Fruit fly (Drosophila melanogaster) whole organism, embryonic: Measurements from ENCODE around the gene Npc2f.
A peak's percentile ranks its signal among the peaks of the same experiment; 100 is the strongest.

ENCODE experiments used
- BtbVII ChIP-seq: fragments of 200-800 bp; sonication (Bioruptor generic); optimal IDR thresholded peaks from 3 replicates; lab custom pipeline; 2017; ENCODE audit warnings: missing biosample characterization, mild to moderate bottlenecking, missing genetic modification characterization
- CG10267 ChIP-seq: fragments of 200-800 bp; sonication (Bioruptor generic); optimal IDR thresholded peaks from 2 replicates; lab custom pipeline; 2018; ENCODE audit warnings: missing biosample characterization, mild to moderate bottlenecking, missing genetic modification characterization, moderate library complexity
- CG11247 ChIP-seq: fragments of 200-800 bp; sonication (Bioruptor generic); IDR thresholded peaks from 2 replicates; pipeline ENCODE4 v1.3.6; 2022; ENCODE audit warnings: missing biosample characterization, missing genetic modification characterization
- CG11723 ChIP-seq: fragments of 200-800 bp; sonication (Bioruptor generic); optimal IDR thresholded peaks from 2 replicates; lab custom pipeline; 2017; ENCODE audit warnings: missing biosample characterization, mild to moderate bottlenecking, missing genetic modification characterization
- CG12744 ChIP-seq: fragments of 200-800 bp; sonication (Bioruptor generic); optimal IDR thresholded peaks from 2 replicates; lab custom pipeline; 2016; ENCODE audit warnings: missing biosample characterization, missing genetic modification characterization
- CG13775 ChIP-seq: fragments of 200-800 bp; sonication (Bioruptor generic); optimal IDR thresholded peaks from 3 replicates; lab custom pipeline; 2017; ENCODE audit warnings: missing biosample characterization, mild to moderate bottlenecking, missing genetic modification characterization
- CG17385 ChIP-seq: fragments of 200-800 bp; sonication (Bioruptor generic); optimal IDR thresholded peaks from 3 replicates; lab custom pipeline; 2018; ENCODE audit warnings: missing biosample characterization, mild to moderate bottlenecking, missing genetic modification characterization
- CG2712 ChIP-seq: fragments of 200-800 bp; optimal IDR thresholded peaks from 3 replicates; lab custom pipeline; 2019; ENCODE audit warnings: missing biosample characterization, mild to moderate bottlenecking, missing genetic modification characterization, moderate library complexity
- CG30020 ChIP-seq: fragments of 200-800 bp; optimal IDR thresholded peaks from 2 replicates; lab custom pipeline; 2019; ENCODE audit warnings: missing biosample characterization, mild to moderate bottlenecking, missing genetic modification characterization, moderate library complexity
- CG31441 ChIP-seq: fragments of 200-800 bp; sonication (Bioruptor generic); IDR thresholded peaks from 2 replicates; pipeline ENCODE4 v1.3.6; 2022; ENCODE audit warnings: missing biosample characterization, missing genetic modification characterization
- CG42726 ChIP-seq: fragments of 200-800 bp; sonication (Bioruptor generic); IDR thresholded peaks from 2 replicates; pipeline ENCODE4 v1.3.6; 2022; ENCODE audit warnings: missing biosample characterization, missing genetic modification characterization; ENCODE audit not compliant: partially characterized antibody
- CG4424 ChIP-seq: fragments of 200-800 bp; sonication (Bioruptor generic); optimal IDR thresholded peaks from 3 replicates; lab custom pipeline; 2016; ENCODE audit warnings: missing biosample characterization, missing genetic modification characterization
- CG6765 ChIP-seq: fragments of 200-800 bp; sonication (Bioruptor generic); optimal IDR thresholded peaks from 3 replicates; lab custom pipeline; 2017; ENCODE audit warnings: missing biosample characterization, mild to moderate bottlenecking, missing genetic modification characterization
- CG6854 ChIP-seq: fragments of 200-800 bp; sonication (Bioruptor generic); optimal IDR thresholded peaks from 3 replicates; lab custom pipeline; 2017; ENCODE audit warnings: missing biosample characterization, mild to moderate bottlenecking, missing genetic modification characterization
- CG8089 ChIP-seq: fragments of 200-800 bp; sonication (Bioruptor generic); optimal IDR thresholded peaks from 3 replicates; lab custom pipeline; 2016; ENCODE audit warnings: missing biosample characterization, missing genetic modification characterization
- CG9215 ChIP-seq: fragments of 200-800 bp; sonication (Bioruptor generic); IDR thresholded peaks from 2 replicates; pipeline ENCODE4 v1.3.6; 2022; ENCODE audit warnings: missing biosample characterization, missing genetic modification characterization
- CG9797 ChIP-seq: fragments of 200-800 bp; sonication (Bioruptor generic); optimal IDR thresholded peaks from 3 replicates; lab custom pipeline; 2018; ENCODE audit warnings: missing biosample characterization, mild to moderate bottlenecking, missing genetic modification characterization
- CG9876 ChIP-seq: fragments of 200-800 bp; sonication (Bioruptor generic); optimal IDR thresholded peaks from 2 replicates; lab custom pipeline; 2016; ENCODE audit warnings: missing biosample characterization, missing genetic modification characterization
- CoRest ChIP-seq: fragments of 200-800 bp; sonication (Bioruptor generic); optimal IDR thresholded peaks from 3 replicates; lab custom pipeline; 2018; ENCODE audit warnings: missing biosample characterization, mild to moderate bottlenecking, missing genetic modification characterization, moderate library complexity
- Dref ChIP-seq: fragments of 200-800 bp; sonication (Bioruptor generic); IDR thresholded peaks from 2 replicates; pipeline ENCODE4 v1.3.6; 2022; ENCODE audit warnings: missing biosample characterization, missing genetic modification characterization
- Drgx ChIP-seq: fragments of 200-800 bp; sonication (Bioruptor generic); IDR thresholded peaks from 2 replicates; pipeline ENCODE4 v1.3.6; 2022; ENCODE audit warnings: missing biosample characterization, missing genetic modification characterization
- Fer2 ChIP-seq: fragments of 200-800 bp; sonication (Bioruptor generic); optimal IDR thresholded peaks from 2 replicates; lab custom pipeline; 2018; ENCODE audit warnings: missing biosample characterization, mild to moderate bottlenecking, missing genetic modification characterization, moderate library complexity
- GATAe ChIP-seq: fragments of 200-800 bp; sonication (Bioruptor generic); conservative IDR thresholded peaks from 2 replicates; pipeline ENCODE4 v1.3.6; 2022; ENCODE audit warnings: missing biosample characterization, missing genetic modification characterization
- Hmr ChIP-seq: fragments of 200-800 bp; sonication (Bioruptor generic); optimal IDR thresholded peaks from 3 replicates; lab custom pipeline; 2017; ENCODE audit warnings: mild to moderate bottlenecking, missing biosample characterization, missing genetic modification reagents, missing genetic modification characterization
- Kr ChIP-seq: fragments of 200-800 bp; sonication (Bioruptor generic); optimal IDR thresholded peaks from 2 replicates; lab custom pipeline; 2017; ENCODE audit warnings: missing biosample characterization, mild to moderate bottlenecking, missing genetic modification characterization
- Lhr ChIP-seq: fragments of 200-800 bp; sonication (Bioruptor generic); optimal IDR thresholded peaks from 3 replicates; lab custom pipeline; 2017; ENCODE audit warnings: mild to moderate bottlenecking, missing biosample characterization, missing genetic modification reagents, missing genetic modification characterization
- Lim3 ChIP-seq: fragments of 200-800 bp; sonication (Bioruptor generic); IDR thresholded peaks from 2 replicates; pipeline ENCODE4 v1.3.6; 2022; ENCODE audit warnings: missing biosample characterization, missing genetic modification characterization
- Med ChIP-seq: fragments of 200-800 bp; sonication (Bioruptor generic); peaks from one replicate; lab custom pipeline; 2016; ENCODE audit warnings: missing biosample characterization, missing genetic modification characterization, mild to moderate bottlenecking, inconsistent platforms, moderate library complexity
- NfI ChIP-seq: fragments of 200-800 bp; sonication (Bioruptor generic); optimal IDR thresholded peaks from 3 replicates; lab custom pipeline; 2018; ENCODE audit warnings: missing biosample characterization, mild to moderate bottlenecking, missing genetic modification characterization, moderate library complexity
- Rfx ChIP-seq: fragments of 200-800 bp; sonication (Bioruptor generic); IDR thresholded peaks from 2 replicates; pipeline ENCODE4 v1.3.6; 2022; ENCODE audit warnings: missing biosample characterization, missing genetic modification characterization
- Sox102F ChIP-seq: fragments of 200-800 bp; sonication (Bioruptor generic); optimal IDR thresholded peaks from 2 replicates; lab custom pipeline; 2018; ENCODE audit warnings: missing biosample characterization, mild to moderate bottlenecking, missing genetic modification characterization, moderate library complexity
- Ssrp ChIP-seq: fragments of 200-800 bp; sonication (Bioruptor generic); optimal IDR thresholded peaks from 2 replicates; lab custom pipeline; 2018; ENCODE audit warnings: missing biosample characterization, mild to moderate bottlenecking, missing genetic modification characterization, moderate library complexity
- al ChIP-seq: fragments of 200-800 bp; sonication (Bioruptor generic); IDR thresholded peaks from 2 replicates; pipeline ENCODE4 v1.3.6; 2022; ENCODE audit warnings: missing biosample characterization, missing genetic modification characterization
- da ChIP-seq: fragments of 200-800 bp; sonication (Bioruptor generic); optimal IDR thresholded peaks from 2 replicates; lab custom pipeline; 2016; ENCODE audit warnings: missing biosample characterization, missing genetic modification characterization
- disco-r ChIP-seq: fragments of 200-800 bp; sonication (Bioruptor generic); optimal IDR thresholded peaks from 2 replicates; lab custom pipeline; 2016; ENCODE audit warnings: missing biosample characterization, missing genetic modification characterization
- fd102C ChIP-seq: fragments of 200-800 bp; sonication (Bioruptor generic); optimal IDR thresholded peaks from 2 replicates; lab custom pipeline; 2018; ENCODE audit warnings: missing biosample characterization, mild to moderate bottlenecking, missing genetic modification characterization, moderate library complexity
- fd3F ChIP-seq: fragments of 200-800 bp; sonication (Bioruptor generic); optimal IDR thresholded peaks from 2 replicates; lab custom pipeline; 2018; ENCODE audit warnings: missing biosample characterization, mild to moderate bottlenecking, missing genetic modification characterization, moderate library complexity
- gcm ChIP-seq: fragments of 200-800 bp; sonication (Bioruptor generic); optimal IDR thresholded peaks from 2 replicates; lab custom pipeline; 2019; ENCODE audit warnings: missing biosample characterization, mild to moderate bottlenecking, missing genetic modification characterization, moderate library complexity
- gem ChIP-seq: fragments of 200-800 bp; sonication (Bioruptor generic); optimal IDR thresholded peaks from 2 replicates; lab custom pipeline; 2019; ENCODE audit warnings: missing biosample characterization, mild to moderate bottlenecking, missing genetic modification characterization, moderate library complexity
- knrl ChIP-seq: fragments of 200-800 bp; sonication (Bioruptor generic); IDR thresholded peaks from 3 replicates; pipeline ENCODE4 v1.3.6; 2022; ENCODE audit warnings: missing biosample characterization, missing genetic modification characterization; ENCODE audit not compliant: partially characterized antibody
- mirr ChIP-seq: fragments of 200-800 bp; sonication (Bioruptor generic); optimal IDR thresholded peaks from 3 replicates; lab custom pipeline; 2018; ENCODE audit warnings: missing biosample characterization, mild to moderate bottlenecking, missing genetic modification characterization
- nerfin-2 ChIP-seq: fragments of 200-800 bp; sonication (Bioruptor generic); IDR thresholded peaks from 2 replicates; pipeline ENCODE4 v1.3.6; 2022; ENCODE audit warnings: missing biosample characterization, missing genetic modification characterization; ENCODE audit not compliant: partially characterized antibody
- phol ChIP-seq: fragments of 200-800 bp; sonication (Bioruptor generic); optimal IDR thresholded peaks from 3 replicates; lab custom pipeline; 2018; ENCODE audit warnings: missing biosample characterization, mild to moderate bottlenecking, missing genetic modification characterization, moderate library complexity
- scrt ChIP-seq: fragments of 200-800 bp; sonication (Bioruptor generic); optimal IDR thresholded peaks from 2 replicates; lab custom pipeline; 2018; ENCODE audit warnings: missing biosample characterization, mild to moderate bottlenecking, missing genetic modification characterization, moderate library complexity
- sd ChIP-seq: fragments of 200-800 bp; sonication (Bioruptor generic); optimal IDR thresholded peaks from 3 replicates; lab custom pipeline; 2018; ENCODE audit warnings: missing biosample characterization, mild to moderate bottlenecking, missing genetic modification characterization, moderate library complexity
- sens ChIP-seq: fragments of 200-800 bp; sonication (Bioruptor generic); peaks from one replicate; lab custom pipeline; 2016; ENCODE audit warnings: missing biosample characterization, missing genetic modification characterization
- slbo ChIP-seq: fragments of 200-800 bp; sonication (Bioruptor generic); IDR thresholded peaks from 2 replicates; pipeline ENCODE4 v1.3.6; 2022; ENCODE audit warnings: missing biosample characterization, missing genetic modification characterization
- sob ChIP-seq: fragments of 200-800 bp; sonication (Bioruptor generic); IDR thresholded peaks from 2 replicates; pipeline ENCODE4 v1.3.6; 2022; ENCODE audit warnings: missing biosample characterization, missing genetic modification characterization
- trem ChIP-seq: fragments of 200-800 bp; optimal IDR thresholded peaks from 3 replicates; lab custom pipeline; 2019; ENCODE audit warnings: missing biosample characterization, mild to moderate bottlenecking, missing genetic modification characterization, moderate library complexity
- ttk ChIP-seq: fragments of 200-800 bp; sonication (Bioruptor generic); IDR thresholded peaks from 2 replicates; pipeline ENCODE4 v2.1.2; 2022; ENCODE audit warnings: missing biosample characterization, missing genetic modification characterization
- z ChIP-seq: fragments of 200-800 bp; sonication (Bioruptor generic); IDR thresholded peaks from 3 replicates; pipeline ENCODE4 v1.3.6; 2022; ENCODE audit warnings: missing biosample characterization, missing genetic modification characterization

Gene Npc2f

dm6 chr3R:24169362-24169761, 31.7 kb downstream of the Npc2f start, which contains the start of gene CG5510 (continued):
- TF ChIP-seq Ssrp (tag; lab: Kevin White, UChicago) (no peak), CG11247 (GFP tag; lab: Robert Waterston, UW) (peak; percentile 63; the same call in 1 of the 2 replicates), CG13775 (GFP tag; lab: Kevin White, UChicago) (peak; percentile 38), Rfx (peak; percentile 81), sens (peak; percentile 90), Kr (GFP tag; lab: Kevin White, UChicago) (no peak), sob (GFP tag; lab: Robert Waterston, UW) (peak; percentile 58), CG12744 (GFP tag; lab: Kevin White, UChicago) (peak; percentile 8), Lhr (GFP tag; lab: Kevin White, UChicago) (peak; percentile 51), phol (peak; percentile 46), fd102C (GFP tag; lab: Kevin White, UChicago) (no peak), CG9876 (peak; percentile 3), CG6854 (GFP tag; lab: Kevin White, UChicago) (no peak), CG17385 (no peak), GATAe (GFP tag; lab: Robert Waterston, UW) (no peak), da (GFP tag; lab: Kevin White, UChicago) (no peak), Hmr (GFP tag; lab: Kevin White, UChicago) (peak; percentile 62), CG8089 (GFP tag; lab: Kevin White, UChicago) (no peak), CG11723 (no peak), Lim3 (GFP tag; lab: Robert Waterston, UW) (no peak), CG9215 (GFP tag; lab: Robert Waterston, UW) (peak; percentile 34; the same call in 1 of the 2 replicates), CG30020 (no peak), CG10267 (tag; lab: Kevin White, UChicago) (peak; percentile 59), CG42726 (GFP tag; lab: Robert Waterston, UW) (peak; percentile 96), ttk (GFP tag; lab: Robert Waterston, UW) (no peak), sd (tag; lab: Kevin White, UChicago) (peak; percentile 32), slbo (GFP tag; lab: Robert Waterston, UW) (peak; percentile 78), CG9797 (GFP tag; lab: Kevin White, UChicago) (peak; percentile 57), CG6765 (GFP tag; lab: Kevin White, UChicago) (no peak), CG2712 (tag; lab: Kevin White, UChicago) (peak; percentile 76), fd3F (GFP tag; lab: Kevin White, UChicago) (peak; percentile 1), gcm (GFP tag; lab: Kevin White, UChicago) (no peak), NfI (peak; percentile 27), mirr (GFP tag; lab: Kevin White, UChicago) (peak; percentile 30), Sox102F (no peak), CG4424 (GFP tag; lab: Kevin White, UChicago) (peak; percentile 19), CG31441 (GFP tag; lab: Robert Waterston, UW) (peak; percentile 91), nerfin-2 (GFP tag; lab: Robert Waterston, UW) (peak; percentile 98), al (GFP tag; lab: Robert Waterston, UW) (no peak), Fer2 (tag; lab: Kevin White, UChicago) (no peak), CoRest (tag; lab: Kevin White, UChicago) (peak; percentile 62), Drgx (GFP tag; lab: Robert Waterston, UW) (0 out of 2 replicates have a peak, but pooled peaks have one; percentile 11), gem (tag; lab: Kevin White, UChicago) (no peak), trem (tag; lab: Kevin White, UChicago) (peak; percentile 84), Med (GFP tag; lab: Kevin White, UChicago) (peak; percentile 97), z (no peak), disco-r (GFP tag; lab: Kevin White, UChicago) (no peak), knrl (peak; percentile 95), BtbVII (GFP tag; lab: Kevin White, UChicago) (no peak), Dref (GFP tag; lab: Robert Waterston, UW) (peak; percentile 100), scrt (GFP tag; lab: Kevin White, UChicago) (peak; percentile 29)
